Worm (Caenorhabditis elegans) whole organism, young adult: ENCODE measurements around the gene F34H10.4.

Experiments used
- F39B2.1 ChIP-seq: fragments of 200-800 bp; sonication (Bioruptor generic); IDR thresholded peaks from 2 replicates; pipeline ENCODE4 v1.3.6; 2022; ENCODE audit warnings: missing genetic modification reagents, missing genetic modification characterization, missing compliant biosample characterization
- attf-3 ChIP-seq: fragments of 200-800 bp; sonication (Bioruptor generic); conservative IDR thresholded peaks from 2 replicates; pipeline ENCODE4 v1.3.6; 2022; ENCODE audit warnings: missing genetic modification reagents, missing genetic modification characterization, missing compliant biosample characterization
- attf-5 ChIP-seq: fragments of 200-800 bp; sonication (Bioruptor generic); optimal IDR thresholded peaks from 2 replicates; lab custom pipeline; 2018; ENCODE audit warnings: mild to moderate bottlenecking, missing genetic modification characterization, missing compliant biosample characterization
- ceh-100 ChIP-seq: fragments of 200-800 bp; sonication (Bioruptor generic); IDR thresholded peaks from 2 replicates; pipeline ENCODE4 v1.3.6; 2022; ENCODE audit warnings: missing genetic modification reagents, missing genetic modification characterization, missing compliant biosample characterization
- lin-54 ChIP-seq: fragments of 200-800 bp; sonication (Bioruptor generic); optimal IDR thresholded peaks from 2 replicates; lab custom pipeline; 2018; ENCODE audit warnings: mild to moderate bottlenecking, missing genetic modification characterization, missing compliant biosample characterization
- mes-4 ChIP-seq: sonication (generic microtip); optimal IDR thresholded peaks from 2 replicates; lab custom pipeline; 2016; ENCODE audit warnings: missing genotype, missing genetic modification characterization, missing compliant biosample characterization
- nhr-120 ChIP-seq: fragments of 200-800 bp; sonication (Bioruptor generic); IDR thresholded peaks from 2 replicates; pipeline ENCODE4 v1.3.6; 2022; ENCODE audit warnings: missing genetic modification characterization, missing compliant biosample characterization
- pha-4 ChIP-seq: fragments of 150-350 bp; sonication (generic microtip); optimal IDR thresholded peaks from 2 replicates; lab custom pipeline; 2014; ENCODE audit warnings: missing biosample characterization, missing genetic modification reagents, missing genetic modification characterization
- ztf-28 ChIP-seq: fragments of 200-800 bp; sonication (Bioruptor generic); IDR thresholded peaks from 2 replicates; pipeline ENCODE4 v1.3.6; 2022; ENCODE audit warnings: missing genetic modification reagents, missing genetic modification characterization, missing compliant biosample characterization

ce11 chrX:9603180-9603579, 45.1 kb upstream of the F34H10.4 start:
- no peak for TF ChIP-seq ceh-100 (GFP tag; lab: Robert Waterston, UW)
- no peak for TF ChIP-seq mes-4 (tag; lab: Kevin White, UChicago)
- no peak for TF ChIP-seq F39B2.1 (GFP tag; lab: Robert Waterston, UW)
- no peak for TF ChIP-seq lin-54
- TF ChIP-seq ztf-28: no peak
- no peak for TF ChIP-seq attf-5 (GFP tag; lab: Kevin White, UChicago)
- no peak for TF ChIP-seq nhr-120
- no peak for TF ChIP-seq attf-3 (GFP tag; lab: Robert Waterston, UW)
- TF ChIP-seq pha-4: no peak
